Fruit fly (Drosophila melanogaster) whole organism, embryonic: ENCODE measurements around the gene CG11267.

Source experiments
- ATbp ChIP-seq: fragments of 200-800 bp; sonication (Bioruptor generic); optimal IDR thresholded peaks from 2 replicates; lab custom pipeline; 2017; ENCODE audit warnings: missing biosample characterization, mild to moderate bottlenecking, missing genetic modification characterization, missing genetic modification reagents
- Abd-B ChIP-seq: fragments of 200-800 bp; sonication (Bioruptor generic); optimal IDR thresholded peaks from 2 replicates; lab custom pipeline; 2018; ENCODE audit warnings: missing biosample characterization, mild to moderate bottlenecking, missing genetic modification characterization, moderate library complexity
- Aef1 ChIP-seq: fragments of 200-800 bp; sonication (Bioruptor generic); IDR thresholded peaks from 3 replicates; pipeline ENCODE4 v1.3.6; 2022; ENCODE audit warnings: missing biosample characterization, missing genetic modification characterization
- Bdp1 ChIP-seq: fragments of 200-800 bp; sonication (Bioruptor generic); optimal IDR thresholded peaks from 3 replicates; lab custom pipeline; 2016; ENCODE audit warnings: missing biosample characterization, missing genetic modification characterization
- CG10366 ChIP-seq: fragments of 200-800 bp; sonication (Bioruptor generic); IDR thresholded peaks from 2 replicates; pipeline ENCODE4 v1.3.6; 2022; ENCODE audit warnings: missing biosample characterization, missing genetic modification characterization
- CG12219 ChIP-seq: fragments of 200-800 bp; sonication (Bioruptor generic); optimal IDR thresholded peaks from 3 replicates; lab custom pipeline; 2018; ENCODE audit warnings: missing biosample characterization, mild to moderate bottlenecking, missing genetic modification characterization
- CG14014 ChIP-seq: fragments of 200-800 bp; sonication (Bioruptor generic); IDR thresholded peaks from 2 replicates; pipeline ENCODE4 v1.3.6; 2022; ENCODE audit warnings: missing biosample characterization, missing genetic modification characterization
- CG15011 ChIP-seq: fragments of 200-800 bp; sonication (Bioruptor generic); optimal IDR thresholded peaks from 3 replicates; lab custom pipeline; 2018; ENCODE audit warnings: missing biosample characterization, mild to moderate bottlenecking, missing genetic modification characterization
- CG16813 ChIP-seq: fragments of 200-800 bp; sonication (Bioruptor generic); IDR thresholded peaks from 3 replicates; pipeline ENCODE4 v1.3.6; 2022; ENCODE audit warnings: missing biosample characterization, missing genetic modification characterization; ENCODE audit not compliant: partially characterized antibody
- CG18599 ChIP-seq: fragments of 200-800 bp; sonication (Bioruptor generic); optimal IDR thresholded peaks from 3 replicates; lab custom pipeline; 2017; ENCODE audit warnings: missing biosample characterization, missing genetic modification characterization, mild to moderate bottlenecking, moderate library complexity, missing genetic modification reagents
- CG18764 ChIP-seq: fragments of 200-800 bp; sonication (Bioruptor generic); optimal IDR thresholded peaks from 3 replicates; lab custom pipeline; 2016; ENCODE audit warnings: missing biosample characterization, missing genetic modification characterization
- CG30431 ChIP-seq: fragments of 200-800 bp; sonication (Bioruptor generic); optimal IDR thresholded peaks from 2 replicates; lab custom pipeline; 2017; ENCODE audit warnings: missing biosample characterization, missing genetic modification characterization
- CG3163 ChIP-seq: fragments of 200-800 bp; sonication (Bioruptor generic); optimal IDR thresholded peaks from 3 replicates; lab custom pipeline; 2016; ENCODE audit warnings: missing biosample characterization, missing genetic modification characterization
- CG32532 ChIP-seq: fragments of 200-800 bp; sonication (Bioruptor generic); IDR thresholded peaks from 2 replicates; pipeline ENCODE4 v1.3.6; 2022; ENCODE audit warnings: missing biosample characterization, missing genetic modification characterization
- CG33213 ChIP-seq: fragments of 200-800 bp; sonication (Bioruptor generic); optimal IDR thresholded peaks from 3 replicates; lab custom pipeline; 2016; ENCODE audit warnings: missing biosample characterization, missing genetic modification characterization
- CG34422 ChIP-seq: fragments of 200-800 bp; sonication (Bioruptor generic); IDR thresholded peaks from 3 replicates; pipeline ENCODE4 v1.3.6; 2022; ENCODE audit warnings: missing biosample characterization, missing genetic modification characterization
- CG4424 ChIP-seq: fragments of 200-800 bp; sonication (Bioruptor generic); optimal IDR thresholded peaks from 3 replicates; lab custom pipeline; 2016; ENCODE audit warnings: missing biosample characterization, missing genetic modification characterization
- CG4854 ChIP-seq: fragments of 200-800 bp; sonication (Bioruptor generic); optimal IDR thresholded peaks from 2 replicates; lab custom pipeline; 2016; ENCODE audit warnings: missing biosample characterization, missing genetic modification characterization, inconsistent platforms
- CG5180 ChIP-seq: fragments of 200-800 bp; sonication (Bioruptor generic); optimal IDR thresholded peaks from 3 replicates; lab custom pipeline; 2017; ENCODE audit warnings: missing biosample characterization, missing genetic modification characterization, mild to moderate bottlenecking, moderate library complexity, missing genetic modification reagents
- CG7786 ChIP-seq: fragments of 200-800 bp; sonication (Bioruptor generic); optimal IDR thresholded peaks from 2 replicates; lab custom pipeline; 2016; ENCODE audit warnings: missing biosample characterization, missing genetic modification characterization
- Chrac-16 ChIP-seq: fragments of 200-800 bp; sonication (Bioruptor generic); optimal IDR thresholded peaks from 3 replicates; lab custom pipeline; 2016; ENCODE audit warnings: missing biosample characterization, missing genetic modification characterization
- Dip3 ChIP-seq: fragments of 200-800 bp; sonication (Bioruptor generic); optimal IDR thresholded peaks from 3 replicates; lab custom pipeline; 2016; ENCODE audit warnings: missing biosample characterization, missing genetic modification characterization
- H15 ChIP-seq: fragments of 200-800 bp; sonication (Bioruptor generic); IDR thresholded peaks from 3 replicates; pipeline ENCODE4 v1.3.6; 2022; ENCODE audit warnings: missing biosample characterization, missing genetic modification characterization
- MBD-R2 ChIP-seq: fragments of 200-800 bp; sonication (Bioruptor generic); IDR thresholded peaks from 2 replicates; pipeline ENCODE4 v1.3.6; 2022; ENCODE audit warnings: missing biosample characterization, missing genetic modification characterization
- Oli ChIP-seq: fragments of 200-800 bp; sonication (Bioruptor generic); optimal IDR thresholded peaks from 2 replicates; lab custom pipeline; 2018; ENCODE audit warnings: missing biosample characterization, mild to moderate bottlenecking, missing genetic modification characterization, moderate library complexity
- Rfx ChIP-seq: fragments of 200-800 bp; sonication (Bioruptor generic); IDR thresholded peaks from 2 replicates; pipeline ENCODE4 v1.3.6; 2022; ENCODE audit warnings: missing biosample characterization, missing genetic modification characterization
- Sry-δ ChIP-seq: fragments of 200-800 bp; sonication (Bioruptor generic); optimal IDR thresholded peaks from 2 replicates; lab custom pipeline; 2016; ENCODE audit warnings: missing biosample characterization, missing genetic modification characterization
- Usf ChIP-seq: fragments of 200-800 bp; sonication (Bioruptor generic); optimal IDR thresholded peaks from 2 replicates; lab custom pipeline; 2017; ENCODE audit warnings: missing genotype, missing biosample characterization, missing genetic modification characterization
- Xrp1 ChIP-seq: fragments of 200-800 bp; sonication (Bioruptor generic); IDR thresholded peaks from 2 replicates; pipeline ENCODE4 v1.3.6; 2022; ENCODE audit warnings: missing biosample characterization, missing genetic modification characterization
- bigmax ChIP-seq: fragments of 200-800 bp; sonication (Bioruptor generic); optimal IDR thresholded peaks from 2 replicates; lab custom pipeline; 2018; ENCODE audit warnings: missing biosample characterization, mild to moderate bottlenecking, missing genetic modification characterization
- cg ChIP-seq: fragments of 200-800 bp; sonication (Bioruptor generic); optimal IDR thresholded peaks from 3 replicates; lab custom pipeline; 2019; ENCODE audit warnings: missing biosample characterization, mild to moderate bottlenecking, missing genetic modification characterization, moderate library complexity
- chn ChIP-seq: fragments of 200-800 bp; sonication (Bioruptor generic); optimal IDR thresholded peaks from 2 replicates; lab custom pipeline; 2016; ENCODE audit warnings: missing biosample characterization, missing genetic modification characterization
- corto ChIP-seq: fragments of 200-800 bp; sonication (Bioruptor generic); optimal IDR thresholded peaks from 2 replicates; lab custom pipeline; 2016; ENCODE audit warnings: missing biosample characterization, mild to moderate bottlenecking, missing genetic modification characterization, moderate library complexity
- dm ChIP-seq: fragments of 200-800 bp; sonication (Bioruptor generic); optimal IDR thresholded peaks from 3 replicates; lab custom pipeline; 2016; ENCODE audit warnings: missing biosample characterization, missing genetic modification characterization
- dpn ChIP-seq, 2 experiments: fragments of 200-800 bp; sonication (Bioruptor generic); optimal IDR thresholded peaks; 3 replicates each; lab custom pipeline; 2016; ENCODE audit warnings: missing biosample characterization in 2 of 2, missing genetic modification characterization in 2 of 2
- ftz-f1 ChIP-seq: fragments of 200-800 bp; sonication (Bioruptor generic); optimal IDR thresholded peaks from 2 replicates; lab custom pipeline; 2016; ENCODE audit warnings: missing biosample characterization, missing genetic modification characterization
- gro ChIP-seq: fragments of 200-800 bp; sonication (Bioruptor generic); optimal IDR thresholded peaks from 2 replicates; lab custom pipeline; 2016; ENCODE audit warnings: missing biosample characterization, missing genetic modification characterization
- hbn ChIP-seq: fragments of 200-800 bp; sonication (Bioruptor generic); IDR thresholded peaks from 2 replicates; pipeline ENCODE4 v1.3.6; 2022; ENCODE audit warnings: missing biosample characterization, missing genetic modification characterization; ENCODE audit not compliant: partially characterized antibody
- her ChIP-seq: fragments of 200-800 bp; sonication (Bioruptor generic); optimal IDR thresholded peaks from 2 replicates; lab custom pipeline; 2016; ENCODE audit warnings: missing biosample characterization, missing genetic modification characterization
- ind ChIP-seq: fragments of 200-800 bp; sonication (Bioruptor generic); optimal IDR thresholded peaks from 3 replicates; lab custom pipeline; 2016; ENCODE audit warnings: missing biosample characterization, missing genetic modification characterization
- jumu ChIP-seq: fragments of 200-800 bp; sonication (Bioruptor generic); optimal IDR thresholded peaks from 3 replicates; lab custom pipeline; 2016; ENCODE audit warnings: missing biosample characterization, missing genetic modification characterization
- kay ChIP-seq: fragments of 200-800 bp; sonication (Bioruptor generic); optimal IDR thresholded peaks from 2 replicates; lab custom pipeline; 2016; ENCODE audit warnings: missing biosample characterization, missing genetic modification characterization
- org-1 ChIP-seq: fragments of 200-800 bp; sonication (Bioruptor generic); optimal IDR thresholded peaks from 2 replicates; lab custom pipeline; 2017; ENCODE audit warnings: missing biosample characterization, missing genetic modification characterization
- pho ChIP-seq: fragments of 200-800 bp; sonication (Bioruptor generic); optimal IDR thresholded peaks from 2 replicates; lab custom pipeline; 2016; ENCODE audit warnings: missing biosample characterization, missing genetic modification characterization
- pita ChIP-seq: fragments of 200-800 bp; sonication (Bioruptor generic); optimal IDR thresholded peaks from 2 replicates; lab custom pipeline; 2017; ENCODE audit warnings: missing biosample characterization, mild to moderate bottlenecking, missing genetic modification characterization
- pnt ChIP-seq: fragments of 200-800 bp; sonication (Bioruptor generic); optimal IDR thresholded peaks from 3 replicates; lab custom pipeline; 2016; ENCODE audit warnings: missing biosample characterization, missing genetic modification characterization
- sima ChIP-seq: fragments of 200-800 bp; sonication (Bioruptor generic); optimal IDR thresholded peaks from 2 replicates; lab custom pipeline; 2016; ENCODE audit warnings: missing biosample characterization, missing genetic modification characterization
- ssp ChIP-seq: fragments of 200-800 bp; sonication (Bioruptor generic); IDR thresholded peaks from 2 replicates; pipeline ENCODE4 v1.3.6; 2022; ENCODE audit warnings: missing biosample characterization, missing genetic modification characterization
- tap ChIP-seq: fragments of 200-800 bp; optimal IDR thresholded peaks from 3 replicates; lab custom pipeline; 2019; ENCODE audit warnings: missing biosample characterization, mild to moderate bottlenecking, missing genetic modification characterization, moderate library complexity
- tgo ChIP-seq: fragments of 200-800 bp; sonication (Bioruptor generic); IDR thresholded peaks from 3 replicates; pipeline ENCODE4 v1.3.6; 2022; ENCODE audit warnings: missing biosample characterization, missing genetic modification characterization
- trem ChIP-seq: fragments of 200-800 bp; optimal IDR thresholded peaks from 3 replicates; lab custom pipeline; 2019; ENCODE audit warnings: missing biosample characterization, mild to moderate bottlenecking, missing genetic modification characterization, moderate library complexity
- ttk ChIP-seq: fragments of 200-800 bp; sonication (Bioruptor generic); IDR thresholded peaks from 2 replicates; pipeline ENCODE4 v2.1.2; 2022; ENCODE audit warnings: missing biosample characterization, missing genetic modification characterization

CG11267 gene

DNA sequence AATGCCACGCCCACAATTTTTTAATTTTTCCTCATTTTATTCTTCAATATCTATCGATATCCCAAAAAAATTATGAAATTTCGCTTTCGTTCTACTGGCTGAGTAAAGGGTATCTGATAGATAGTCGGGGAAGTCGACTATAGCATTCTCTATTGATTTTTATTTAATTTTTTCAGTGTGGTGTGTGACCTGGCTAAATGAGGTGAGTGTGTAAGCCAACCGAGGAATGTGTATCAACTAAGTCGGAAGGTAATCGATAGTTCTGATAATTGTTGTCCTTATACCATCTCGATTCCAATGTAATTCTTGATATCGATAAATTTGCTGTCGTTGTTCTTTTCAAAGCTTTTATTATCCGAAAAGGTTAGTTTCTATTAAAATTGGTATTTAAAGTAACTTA lies 9.4 kb upstream of the CG11267 start, which contains the start of gene CG11263 (continued):
- TF ChIP-seq CG15011: no peak
- peak; percentile 37 for TF ChIP-seq CG3163
- peak; percentile 53 for TF ChIP-seq her (GFP tag; lab: Kevin White, UChicago)
- peak; percentile 57 to 62 for TF ChIP-seq dpn (GFP tag; optimal IDR thresholded peaks at IDR 0.05; lab: Kevin White, UChicago)
- peak; percentile 30; the same call in 1 of the 3 replicates for TF ChIP-seq tgo
- TF ChIP-seq hbn (GFP tag; lab: Robert Waterston, UW): peak; percentile 82
- no peak for TF ChIP-seq cg (GFP tag; lab: Kevin White, UChicago)
- TF ChIP-seq ind (GFP tag; lab: Kevin White, UChicago): peak; percentile 43
- TF ChIP-seq Aef1 (GFP tag; lab: Robert Waterston, UW): peak; percentile 29; the same call in 1 of the 3 replicates
- TF ChIP-seq CG32532: peak; percentile 60
- peak; percentile 66 for TF ChIP-seq gro (GFP tag; lab: Kevin White, UChicago)
- peak; percentile 54 for TF ChIP-seq bigmax (GFP tag; lab: Kevin White, UChicago)
- peak; percentile 26 for TF ChIP-seq kay (GFP tag; lab: Kevin White, UChicago)
- TF ChIP-seq CG4424 (GFP tag; lab: Kevin White, UChicago): peak; percentile 56
- TF ChIP-seq CG5180 (GFP tag; lab: Kevin White, UChicago): no peak
- no peak for TF ChIP-seq ttk (GFP tag; lab: Robert Waterston, UW)
- no peak for TF ChIP-seq ftz-f1
- TF ChIP-seq corto (GFP tag; lab: Kevin White, UChicago): no peak
- peak; percentile 55 for TF ChIP-seq pho
- peak; percentile 53 for TF ChIP-seq chn (GFP tag; lab: Kevin White, UChicago)
- peak; percentile 54 for TF ChIP-seq dm (GFP tag; lab: Kevin White, UChicago)
- peak; percentile 44 for TF ChIP-seq Abd-B (GFP tag; lab: Kevin White, UChicago)
- TF ChIP-seq tap: no peak
- no peak for TF ChIP-seq org-1
- peak; percentile 20 for TF ChIP-seq Oli (tag; lab: Kevin White, UChicago)
- peak; percentile 82 for TF ChIP-seq CG33213
- TF ChIP-seq ATbp (GFP tag; lab: Kevin White, UChicago): no peak
- no peak for TF ChIP-seq CG12219 (GFP tag; lab: Kevin White, UChicago)
- TF ChIP-seq H15 (GFP tag; lab: Robert Waterston, UW): no peak
- peak; percentile 94 for TF ChIP-seq Sry-δ (GFP tag; lab: Kevin White, UChicago)
- TF ChIP-seq jumu (GFP tag; lab: Kevin White, UChicago): peak; percentile 34
- peak; percentile 41 for TF ChIP-seq trem (tag; lab: Kevin White, UChicago)
- no peak for TF ChIP-seq sima
- TF ChIP-seq Rfx (GFP tag; lab: Robert Waterston, UW): peak; percentile 71
- peak; percentile 36; the same call in 1 of the 2 replicates for TF ChIP-seq ssp (GFP tag; lab: Robert Waterston, UW)
- peak; percentile 86 for TF ChIP-seq CG16813
- TF ChIP-seq Chrac-16 (GFP tag; lab: Kevin White, UChicago): peak; percentile 37
- TF ChIP-seq CG4854 (GFP tag; lab: Kevin White, UChicago): peak; percentile 50
- no peak for TF ChIP-seq Usf
- no peak for TF ChIP-seq CG14014 (GFP tag; lab: Robert Waterston, UW)
- peak; percentile 66 for TF ChIP-seq CG7786 (GFP tag; lab: Kevin White, UChicago)
- peak; percentile 12 for TF ChIP-seq pnt (GFP tag; lab: Kevin White, UChicago)
- peak; percentile 7 for TF ChIP-seq CG30431 (GFP tag; lab: Kevin White, UChicago)
- peak; percentile 45 for TF ChIP-seq CG18764 (GFP tag; lab: Kevin White, UChicago)
- TF ChIP-seq CG18599 (GFP tag; lab: Kevin White, UChicago): no peak
- TF ChIP-seq Xrp1 (GFP tag; lab: Robert Waterston, UW): peak; percentile 60; the same call in 1 of the 2 replicates
- TF ChIP-seq pita (GFP tag; lab: Kevin White, UChicago): peak; percentile 52
- peak; percentile 59; the same call in 1 of the 3 replicates for TF ChIP-seq CG34422
- peak; percentile 18; the same call in 1 of the 2 replicates for TF ChIP-seq CG10366 (GFP tag; lab: Robert Waterston, UW)
- no peak for TF ChIP-seq Bdp1 (GFP tag; lab: Kevin White, UChicago)
- TF ChIP-seq Dip3 (GFP tag; lab: Kevin White, UChicago): peak; percentile 56
- peak; percentile 64; the same call in 1 of the 2 replicates for TF ChIP-seq MBD-R2 (GFP tag; lab: Robert Waterston, UW)
